Fruit fly (Drosophila melanogaster) whole organism, embryonic: ENCODE results near the gene Acat1.

Experiments
- Ada2b ChIP-seq: fragments of 200-800 bp; sonication (Bioruptor generic); IDR thresholded peaks from 2 replicates; pipeline ENCODE4 v1.3.6; 2022; ENCODE audit warnings: missing biosample characterization, missing genetic modification characterization
- Adf1 ChIP-seq: fragments of 200-800 bp; sonication (Bioruptor generic); IDR thresholded peaks from 2 replicates; pipeline ENCODE4 v1.3.6; 2022; ENCODE audit warnings: missing biosample characterization, missing genetic modification characterization
- Atf3 ChIP-seq: fragments of 200-800 bp; sonication (Bioruptor generic); optimal IDR thresholded peaks from 3 replicates; lab custom pipeline; 2016; ENCODE audit warnings: missing biosample characterization, missing genetic modification characterization
- Blimp-1 ChIP-seq: fragments of 200-800 bp; sonication (Bioruptor generic); optimal IDR thresholded peaks from 3 replicates; lab custom pipeline; 2018; ENCODE audit warnings: missing biosample characterization, missing genetic modification characterization, mild to moderate bottlenecking, moderate library complexity, missing genetic modification reagents
- CG11560 ChIP-seq: fragments of 200-800 bp; sonication (Bioruptor generic); IDR thresholded peaks from 3 replicates; pipeline ENCODE4 v1.3.6; 2022; ENCODE audit warnings: missing biosample characterization, missing genetic modification characterization
- CG11723 ChIP-seq: fragments of 200-800 bp; sonication (Bioruptor generic); optimal IDR thresholded peaks from 2 replicates; lab custom pipeline; 2017; ENCODE audit warnings: missing biosample characterization, mild to moderate bottlenecking, missing genetic modification characterization
- CG12236 ChIP-seq: fragments of 200-800 bp; sonication (Bioruptor generic); optimal IDR thresholded peaks from 2 replicates; lab custom pipeline; 2016; ENCODE audit warnings: missing biosample characterization, missing genetic modification characterization
- CG13894 ChIP-seq: fragments of 200-800 bp; sonication (Bioruptor generic); optimal IDR thresholded peaks from 3 replicates; lab custom pipeline; 2018; ENCODE audit warnings: missing biosample characterization, mild to moderate bottlenecking, missing genetic modification characterization, moderate library complexity
- CG14667 ChIP-seq: fragments of 200-800 bp; sonication (Bioruptor generic); IDR thresholded peaks from 2 replicates; pipeline ENCODE4 v1.3.6; 2022; ENCODE audit warnings: missing biosample characterization, missing genetic modification characterization
- CG15073 ChIP-seq: fragments of 200-800 bp; sonication (Bioruptor generic); optimal IDR thresholded peaks from 2 replicates; lab custom pipeline; 2016; ENCODE audit warnings: missing biosample characterization, missing genetic modification characterization
- CG15514 ChIP-seq: fragments of 200-800 bp; sonication (Bioruptor generic); optimal IDR thresholded peaks from 3 replicates; lab custom pipeline; 2017; ENCODE audit warnings: missing biosample characterization, missing genetic modification characterization, mild to moderate bottlenecking, moderate library complexity, missing genetic modification reagents
- CG18011 ChIP-seq: fragments of 200-800 bp; sonication (Bioruptor generic); optimal IDR thresholded peaks from 2 replicates; lab custom pipeline; 2017; ENCODE audit warnings: missing biosample characterization, missing genetic modification characterization, mild to moderate bottlenecking, moderate library complexity, missing genotype
- CG30020 ChIP-seq: fragments of 200-800 bp; optimal IDR thresholded peaks from 2 replicates; lab custom pipeline; 2019; ENCODE audit warnings: missing biosample characterization, mild to moderate bottlenecking, missing genetic modification characterization, moderate library complexity
- CG3163 ChIP-seq: fragments of 200-800 bp; sonication (Bioruptor generic); optimal IDR thresholded peaks from 3 replicates; lab custom pipeline; 2016; ENCODE audit warnings: missing biosample characterization, missing genetic modification characterization
- CG32532 ChIP-seq: fragments of 200-800 bp; sonication (Bioruptor generic); IDR thresholded peaks from 2 replicates; pipeline ENCODE4 v1.3.6; 2022; ENCODE audit warnings: missing biosample characterization, missing genetic modification characterization
- CG3847 ChIP-seq: fragments of 200-800 bp; sonication (Bioruptor generic); IDR thresholded peaks from 2 replicates; pipeline ENCODE4 v1.3.6; 2022; ENCODE audit warnings: missing biosample characterization, missing genetic modification characterization
- CG5245 ChIP-seq: fragments of 200-800 bp; sonication (Bioruptor generic); optimal IDR thresholded peaks from 3 replicates; lab custom pipeline; 2016; ENCODE audit warnings: missing biosample characterization, missing genetic modification characterization
- CG6683 ChIP-seq: fragments of 200-800 bp; sonication (Bioruptor generic); optimal IDR thresholded peaks from 2 replicates; lab custom pipeline; 2017; ENCODE audit warnings: missing biosample characterization, mild to moderate bottlenecking, missing genetic modification characterization, missing genetic modification reagents
- CG6765 ChIP-seq: fragments of 200-800 bp; sonication (Bioruptor generic); optimal IDR thresholded peaks from 3 replicates; lab custom pipeline; 2017; ENCODE audit warnings: missing biosample characterization, mild to moderate bottlenecking, missing genetic modification characterization
- CG6791 ChIP-seq: fragments of 200-800 bp; sonication (Bioruptor generic); IDR thresholded peaks from 3 replicates; pipeline ENCODE4 v1.3.6; 2022; ENCODE audit warnings: missing biosample characterization, missing genetic modification characterization; ENCODE audit not compliant: partially characterized antibody
- CG6813 ChIP-seq: fragments of 200-800 bp; sonication (Bioruptor generic); optimal IDR thresholded peaks from 2 replicates; lab custom pipeline; 2017; ENCODE audit warnings: missing biosample characterization, missing genetic modification characterization, mild to moderate bottlenecking, moderate library complexity, missing genetic modification reagents
- CG7745 ChIP-seq: fragments of 200-800 bp; sonication (Bioruptor generic); optimal IDR thresholded peaks from 2 replicates; lab custom pipeline; 2018; ENCODE audit warnings: missing biosample characterization, mild to moderate bottlenecking, missing genetic modification characterization, moderate library complexity
- CG9609 ChIP-seq: fragments of 200-800 bp; sonication (Bioruptor generic); optimal IDR thresholded peaks from 3 replicates; lab custom pipeline; 2016; ENCODE audit warnings: missing biosample characterization, missing genetic modification characterization
- CG9817 ChIP-seq: fragments of 200-800 bp; sonication (Bioruptor generic); optimal IDR thresholded peaks from 2 replicates; lab custom pipeline; 2018; ENCODE audit warnings: missing biosample characterization, mild to moderate bottlenecking, missing genetic modification characterization, moderate library complexity
- CG9932 ChIP-seq: fragments of 200-800 bp; sonication (Bioruptor generic); IDR thresholded peaks from 2 replicates; pipeline ENCODE4 v1.3.6; 2022; ENCODE audit warnings: missing biosample characterization, missing genetic modification characterization
- Chrac-16 ChIP-seq: fragments of 200-800 bp; sonication (Bioruptor generic); optimal IDR thresholded peaks from 3 replicates; lab custom pipeline; 2016; ENCODE audit warnings: missing biosample characterization, missing genetic modification characterization
- D19A ChIP-seq: fragments of 200-800 bp; optimal IDR thresholded peaks from 3 replicates; lab custom pipeline; 2019; ENCODE audit warnings: missing biosample characterization, mild to moderate bottlenecking, missing genetic modification characterization, moderate library complexity
- Dp ChIP-seq: fragments of 200-800 bp; sonication (Bioruptor generic); optimal IDR thresholded peaks from 2 replicates; lab custom pipeline; 2018; ENCODE audit warnings: missing biosample characterization, mild to moderate bottlenecking, missing genetic modification characterization, moderate library complexity
- HLH3B ChIP-seq: fragments of 200-800 bp; sonication (Bioruptor generic); IDR thresholded peaks from 2 replicates; pipeline ENCODE4 v1.3.6; 2022; ENCODE audit warnings: missing biosample characterization, missing genetic modification characterization
- Mrtf ChIP-seq: fragments of 200-800 bp; sonication (Bioruptor generic); IDR thresholded peaks from 3 replicates; pipeline ENCODE4 v1.3.6; 2022; ENCODE audit warnings: missing biosample characterization, missing genetic modification characterization
- Taf1 ChIP-seq: fragments of 200-800 bp; sonication (Bioruptor generic); IDR thresholded peaks from 2 replicates; pipeline ENCODE4 v1.3.6; 2022; ENCODE audit warnings: missing biosample characterization, missing genetic modification characterization
- Vsx1 ChIP-seq: fragments of 200-800 bp; sonication (Bioruptor generic); optimal IDR thresholded peaks from 2 replicates; lab custom pipeline; 2017; ENCODE audit warnings: missing biosample characterization, mild to moderate bottlenecking, missing genetic modification characterization, missing genetic modification reagents
- abd-A ChIP-seq: fragments of 200-800 bp; sonication (Bioruptor generic); optimal IDR thresholded peaks from 3 replicates; lab custom pipeline; 2019; ENCODE audit warnings: missing biosample characterization, mild to moderate bottlenecking, missing genetic modification characterization, moderate library complexity
- ara ChIP-seq: fragments of 200-800 bp; sonication (Bioruptor generic); IDR thresholded peaks from 2 replicates; pipeline ENCODE4 v1.3.6; 2022; ENCODE audit warnings: missing biosample characterization, missing genetic modification characterization
- ato ChIP-seq: fragments of 200-800 bp; sonication (Bioruptor generic); IDR thresholded peaks from 2 replicates; pipeline ENCODE4 v1.3.6; 2022; ENCODE audit warnings: missing biosample characterization, missing genetic modification characterization; ENCODE audit not compliant: partially characterized antibody
- ewg ChIP-seq: fragments of 200-800 bp; sonication (Bioruptor generic); optimal IDR thresholded peaks from 3 replicates; lab custom pipeline; 2017; ENCODE audit warnings: mild to moderate bottlenecking, missing biosample characterization, missing genetic modification reagents, missing genetic modification characterization
- fd102C ChIP-seq: fragments of 200-800 bp; sonication (Bioruptor generic); optimal IDR thresholded peaks from 2 replicates; lab custom pipeline; 2018; ENCODE audit warnings: missing biosample characterization, mild to moderate bottlenecking, missing genetic modification characterization, moderate library complexity
- mam ChIP-seq: fragments of 200-800 bp; sonication (Bioruptor generic); optimal IDR thresholded peaks from 3 replicates; lab custom pipeline; 2016; ENCODE audit warnings: missing biosample characterization, missing genetic modification characterization
- nmo ChIP-seq: fragments of 200-800 bp; sonication (Bioruptor generic); optimal IDR thresholded peaks from 2 replicates; lab custom pipeline; 2018; ENCODE audit warnings: missing biosample characterization, mild to moderate bottlenecking, missing genetic modification characterization, moderate library complexity
- pb ChIP-seq: fragments of 200-800 bp; sonication (Bioruptor generic); optimal IDR thresholded peaks from 3 replicates; lab custom pipeline; 2016; ENCODE audit warnings: missing biosample characterization, missing genetic modification characterization
- peb ChIP-seq: fragments of 200-800 bp; sonication (Bioruptor generic); IDR thresholded peaks from 2 replicates; pipeline ENCODE4 v1.3.6; 2022; ENCODE audit warnings: missing biosample characterization, missing genetic modification characterization
- phol ChIP-seq: fragments of 200-800 bp; sonication (Bioruptor generic); optimal IDR thresholded peaks from 3 replicates; lab custom pipeline; 2018; ENCODE audit warnings: missing biosample characterization, mild to moderate bottlenecking, missing genetic modification characterization, moderate library complexity
- pum ChIP-seq: fragments of 200-800 bp; sonication (Bioruptor generic); optimal IDR thresholded peaks from 2 replicates; lab custom pipeline; 2016; ENCODE audit warnings: missing biosample characterization, missing genetic modification characterization
- sens-2 ChIP-seq: fragments of 200-800 bp; sonication (Bioruptor generic); IDR thresholded peaks from 2 replicates; pipeline ENCODE4 v1.3.6; 2022; ENCODE audit warnings: missing biosample characterization, missing genetic modification characterization
- slou ChIP-seq: fragments of 200-800 bp; sonication (Bioruptor generic); optimal IDR thresholded peaks from 3 replicates; lab custom pipeline; 2016; ENCODE audit warnings: missing biosample characterization, missing genetic modification characterization
- tna ChIP-seq: fragments of 200-800 bp; sonication (Bioruptor generic); IDR thresholded peaks from 2 replicates; pipeline ENCODE4 v1.3.6; 2022; ENCODE audit warnings: missing biosample characterization, missing genetic modification characterization; ENCODE audit not compliant: partially characterized antibody
- vnd ChIP-seq: fragments of 200-800 bp; sonication (Bioruptor generic); IDR thresholded peaks from 3 replicates; pipeline ENCODE4 v1.3.6; 2022; ENCODE audit warnings: missing biosample characterization, missing genetic modification characterization; ENCODE audit not compliant: partially characterized antibody
- z ChIP-seq: fragments of 200-800 bp; sonication (Bioruptor generic); IDR thresholded peaks from 3 replicates; pipeline ENCODE4 v1.3.6; 2022; ENCODE audit warnings: missing biosample characterization, missing genetic modification characterization
- zfh2 ChIP-seq: fragments of 200-800 bp; sonication (Bioruptor generic); optimal IDR thresholded peaks from 2 replicates; lab custom pipeline; 2016; ENCODE audit warnings: missing biosample characterization, missing genetic modification characterization

The Acat1 gene

dm6 chrX:7888386-7889024 is at the start of gene Acat1 (continued):
- TF ChIP-seq CG9609 (GFP tag; lab: Kevin White, UChicago) = peak; percentile 34
- no peak for TF ChIP-seq Ada2b (GFP tag; lab: Robert Waterston, UW)
- TF ChIP-seq Blimp-1 = peak; percentile 64
- no peak for TF ChIP-seq z (GFP tag; lab: Robert Waterston, UW)
- no peak for TF ChIP-seq abd-A (tag; lab: Kevin White, UChicago)
- no peak for TF ChIP-seq tna (GFP tag; lab: Robert Waterston, UW)
- peak; percentile 29 for TF ChIP-seq CG5245 (GFP tag; lab: Kevin White, UChicago)
- peak; percentile 17 for TF ChIP-seq ewg (GFP tag; lab: Kevin White, UChicago)
- TF ChIP-seq sens-2 = peak; percentile 27; the same call in 1 of the 2 replicates
- no peak for TF ChIP-seq Atf3 (GFP tag; lab: Kevin White, UChicago)
- 0 out of 3 replicates have a peak, but pooled peaks have one; percentile 10 for TF ChIP-seq CG11560 (tag; lab: Robert Waterston, UW)
- TF ChIP-seq vnd (GFP tag; lab: Robert Waterston, UW) = no peak
- TF ChIP-seq mam (GFP tag; lab: Kevin White, UChicago) = peak; percentile 64
- no peak for TF ChIP-seq CG30020 (tag; lab: Kevin White, UChicago)
- TF ChIP-seq CG12236 = peak; percentile 15
- TF ChIP-seq D19A (tag; lab: Kevin White, UChicago) = peak; percentile 46
- 0 out of 2 replicates have a peak, but pooled peaks have one; percentile 14 for TF ChIP-seq ato (GFP tag; lab: Robert Waterston, UW)
- no peak for TF ChIP-seq CG13894 (tag; lab: Kevin White, UChicago)
- no peak for TF ChIP-seq CG6683 (GFP tag; lab: Kevin White, UChicago)
- peak; percentile 27 for TF ChIP-seq pum (GFP tag; lab: Kevin White, UChicago)
- no peak for TF ChIP-seq CG7745 (tag; lab: Kevin White, UChicago)
- no peak for TF ChIP-seq CG14667 (GFP tag; lab: Robert Waterston, UW)
- TF ChIP-seq CG15073 (GFP tag; lab: Kevin White, UChicago) = no peak
- TF ChIP-seq pb (GFP tag; lab: Kevin White, UChicago) = no peak
- TF ChIP-seq CG9817 (tag; lab: Kevin White, UChicago) = peak; percentile 29
- peak; percentile 35 for TF ChIP-seq Dp (GFP tag; lab: Kevin White, UChicago)
- no peak for TF ChIP-seq CG11723
- peak; percentile 66 for TF ChIP-seq CG15514 (GFP tag; lab: Kevin White, UChicago)
- peak; percentile 12 for TF ChIP-seq CG6813
- peak; percentile 64 for TF ChIP-seq phol (tag; lab: Kevin White, UChicago)
- no peak for TF ChIP-seq Vsx1 (GFP tag; lab: Kevin White, UChicago)
- TF ChIP-seq Mrtf (GFP tag; lab: Robert Waterston, UW) = no peak
- TF ChIP-seq ara = peak; percentile 38; the same call in 1 of the 2 replicates
- TF ChIP-seq CG32532 (GFP tag; lab: Robert Waterston, UW) = peak; percentile 72
- TF ChIP-seq nmo = peak; percentile 66
- TF ChIP-seq HLH3B (GFP tag; lab: Robert Waterston, UW) = peak; percentile 48; the same call in 1 of the 2 replicates
- TF ChIP-seq zfh2 (GFP tag; lab: Kevin White, UChicago) = peak; percentile 77
- TF ChIP-seq Taf1 (GFP tag; lab: Robert Waterston, UW) = no peak
- peak; percentile 57 for TF ChIP-seq CG9932
- TF ChIP-seq fd102C (GFP tag; lab: Kevin White, UChicago) = no peak
- no peak for TF ChIP-seq CG3163 (GFP tag; lab: Kevin White, UChicago)
- no peak for TF ChIP-seq slou (GFP tag; lab: Kevin White, UChicago)
- no peak for TF ChIP-seq peb
- peak; percentile 61 for TF ChIP-seq CG6791
- TF ChIP-seq Chrac-16 (GFP tag; lab: Kevin White, UChicago) = peak; percentile 57
- TF ChIP-seq CG3847 (GFP tag; lab: Robert Waterston, UW) = peak; percentile 53; the same call in 1 of the 2 replicates
- no peak for TF ChIP-seq Adf1 (GFP tag; lab: Robert Waterston, UW)
- peak; percentile 54 for TF ChIP-seq CG18011 (GFP tag; lab: Kevin White, UChicago)
- no peak for TF ChIP-seq CG6765 (GFP tag; lab: Kevin White, UChicago)
